Worm (Caenorhabditis elegans): ENCODE measurements around the gene math-48.
A peak's percentile ranks its signal among the peaks of the same experiment; 100 is the strongest.

math-48 gene

ce11 chrII:1921018-1921417 lies 25.3 kb downstream of the math-48 start, which contains the start of gene bath-7:
Gene bath-7 (minus strand): TSS chrII:1921118.
- TF ChIP-seq ceh-82 (tag; optimal IDR thresholded peaks at IDR 0.05) (no peak), efl-1 (optimal IDR thresholded peaks at IDR 0.05) (no peak), efl-1 (GFP tag; optimal IDR thresholded peaks at IDR 0.05 in 1 of 2) (peak in 1 of 2 experiments; percentile 62)

ce11 chrII:1917862-1918261 lies 28.5 kb downstream of the math-48 start, which contains the start of gene bath-4:
Gene bath-4 (minus strand): TSS chrII:1917962.
- TF ChIP-seq elt-2 (tag; optimal IDR thresholded peaks at IDR 0.05) (no peak), nhr-85 (tag) (no peak), sup-37 (GFP tag; optimal IDR thresholded peaks at IDR 0.05) (no peak), pqm-1 (tag; optimal IDR thresholded peaks at IDR 0.05) (no peak), nhr-237 (tag; optimal IDR thresholded peaks at IDR 0.05) (no peak), nhr-11 (tag; optimal IDR thresholded peaks at IDR 0.05) (no peak), lir-3 (tag; optimal IDR thresholded peaks at IDR 0.05; ENCODE audit: poor library complexity) (no peak), Y116A8C.19 (tag; optimal IDR thresholded peaks at IDR 0.05; ENCODE audit: borderline replicate concordance) (no peak), nhr-28 (tag; optimal IDR thresholded peaks at IDR 0.05) (no peak), nhr-71 (tag; optimal IDR thresholded peaks at IDR 0.05) (no peak), swsn-7 (tag; optimal IDR thresholded peaks at IDR 0.05) (no peak), hlh-17 (GFP tag; optimal IDR thresholded peaks at IDR 0.05; ENCODE audit: borderline replicate concordance) (no peak), ceh-82 (tag; optimal IDR thresholded peaks at IDR 0.05) (no peak)

ce11 chrII:1912741-1913140 lies 33.6 kb downstream of the math-48 start, which contains the start of gene math-31:
Gene math-31 (minus strand): TSS chrII:1912841.
- TF ChIP-seq aly-2 (tag; optimal IDR thresholded peaks at IDR 0.05) (no peak), lsy-2 (tag; optimal IDR thresholded peaks at IDR 0.05) (no peak), vab-15 (tag; optimal IDR thresholded peaks at IDR 0.05) (no peak), hlh-17 (GFP tag; optimal IDR thresholded peaks at IDR 0.05; ENCODE audit: borderline replicate concordance) (no peak), nhr-85 (tag) (no peak), unc-30 (tag; optimal IDR thresholded peaks at IDR 0.05) (no peak), fkh-10 (GFP tag; optimal IDR thresholded peaks at IDR 0.05) (no peak), ceh-8 (GFP tag; optimal IDR thresholded peaks at IDR 0.05) (no peak), C04F5.9 (tag; optimal IDR thresholded peaks at IDR 0.05) (no peak), hpl-2 (GFP tag; optimal IDR thresholded peaks at IDR 0.05) (no peak), Y116A8C.19 (tag; optimal IDR thresholded peaks at IDR 0.05; ENCODE audit: borderline replicate concordance) (no peak), nhr-11 (tag; optimal IDR thresholded peaks at IDR 0.05) (no peak)

- TF ChIP-seq sup-37 (GFP tag; optimal IDR thresholded peaks at IDR 0.05) (no peak), ceh-8 (GFP tag; optimal IDR thresholded peaks at IDR 0.05) (no peak), sox-4 (tag; optimal IDR thresholded peaks at IDR 0.05) (no peak), C16A3.4 (tag; optimal IDR thresholded peaks at IDR 0.05) (no peak), nhr-90 (tag; optimal IDR thresholded peaks at IDR 0.05; ENCODE audit: poor library complexity) (no peak)
Observed at ce11 chrII:1905104-1905503, 41.2 kb downstream of the math-48 start, which contains the start of gene math-22. Gene math-22 (plus strand): TSS chrII:1905404.

ce11 chrII:1901981-1902380 lies 44.3 kb downstream of the math-48 start, which contains the start of gene math-23:
Gene math-23 (plus strand): TSS chrII:1902281.
- TF ChIP-seq egl-27 (tag; optimal IDR thresholded peaks at IDR 0.05) = no peak
- TF ChIP-seq nhr-76 (tag; optimal IDR thresholded peaks at IDR 0.05) = no peak
- no peak for TF ChIP-seq irx-1 (tag; optimal IDR thresholded peaks at IDR 0.05)
- TF ChIP-seq nhr-28 (tag; optimal IDR thresholded peaks at IDR 0.05) = no peak

ce11 chrII:1899934-1900333 lies 46.4 kb downstream of the math-48 start, which contains the start of gene math-24:
Gene math-24 (plus strand): TSS chrII:1900234.
- TF ChIP-seq sptf-1 (tag; optimal IDR thresholded peaks at IDR 0.05) (no peak), efl-3 (GFP tag; optimal IDR thresholded peaks at IDR 0.05) (no peak), nhr-47 (tag; optimal IDR thresholded peaks at IDR 0.05) (no peak), hpl-2 (GFP tag; optimal IDR thresholded peaks at IDR 0.05) (no peak), fkh-8 (tag; optimal IDR thresholded peaks at IDR 0.05) (no peak), elt-2 (tag; optimal IDR thresholded peaks at IDR 0.05) (no peak), tbx-2 (tag; optimal IDR thresholded peaks at IDR 0.05) (no peak), rnt-1 (tag; optimal IDR thresholded peaks at IDR 0.05) (no peak), lsy-2 (tag; optimal IDR thresholded peaks at IDR 0.05) (no peak), mdl-1 (tag; optimal IDR thresholded peaks at IDR 0.05) (no peak), lin-14 (GFP tag; optimal IDR thresholded peaks at IDR 0.05) (no peak)

Measured in whole organism, L1 larva.